Fruit fly (Drosophila melanogaster): ENCODE measurements around the gene CG34242.

The CG34242 gene

DNA sequence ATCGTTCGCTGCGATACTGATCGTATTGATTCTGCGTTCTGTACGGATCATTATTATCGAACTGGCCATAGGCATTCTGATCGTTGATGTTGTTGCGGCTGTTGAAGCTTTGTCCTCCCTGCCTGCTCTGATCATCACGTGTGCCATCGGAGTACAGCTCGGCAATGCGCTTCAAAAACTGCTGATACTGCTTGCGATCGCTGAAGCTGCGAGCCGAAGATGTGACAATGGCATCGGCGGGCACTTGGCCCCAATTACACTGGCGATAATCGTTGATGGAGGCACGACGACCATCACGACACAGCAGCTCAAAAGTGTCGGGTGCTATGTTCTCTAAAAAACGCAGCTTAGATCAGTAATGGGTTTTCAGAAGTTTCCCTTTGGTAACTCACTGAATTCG lies 1.6 kb upstream of the CG34242 start:
- TF ChIP-seq CG7045 (GFP tag; optimal IDR thresholded peaks at IDR 0.05) = no peak
- no peak for TF ChIP-seq Crg-1 (GFP tag; optimal IDR thresholded peaks at IDR 0.05)
- no peak for TF ChIP-seq CG1620 (GFP tag; optimal IDR thresholded peaks at IDR 0.05)
- no peak for TF ChIP-seq Mnt (GFP tag; optimal IDR thresholded peaks at IDR 0.05)
- no peak for TF ChIP-seq ovo (GFP tag; optimal IDR thresholded peaks at IDR 0.05)
- no peak for TF ChIP-seq cnc (optimal IDR thresholded peaks at IDR 0.05)
- no peak for TF ChIP-seq Clk (GFP tag; optimal IDR thresholded peaks at IDR 0.05)
- no peak for TF ChIP-seq kay (GFP tag; ENCODE audit: borderline replicate concordance)
- TF ChIP-seq bab1 (GFP tag; optimal IDR thresholded peaks at IDR 0.05) = no peak
- no peak for TF ChIP-seq CG5204 (GFP tag; optimal IDR thresholded peaks at IDR 0.05)
- no peak for TF ChIP-seq CG14711 (tag; optimal IDR thresholded peaks at IDR 0.05)
- TF ChIP-seq tj (GFP tag; optimal IDR thresholded peaks at IDR 0.05) = no peak
- no peak for TF ChIP-seq CG12768 (GFP tag; optimal IDR thresholded peaks at IDR 0.05)

DNA sequence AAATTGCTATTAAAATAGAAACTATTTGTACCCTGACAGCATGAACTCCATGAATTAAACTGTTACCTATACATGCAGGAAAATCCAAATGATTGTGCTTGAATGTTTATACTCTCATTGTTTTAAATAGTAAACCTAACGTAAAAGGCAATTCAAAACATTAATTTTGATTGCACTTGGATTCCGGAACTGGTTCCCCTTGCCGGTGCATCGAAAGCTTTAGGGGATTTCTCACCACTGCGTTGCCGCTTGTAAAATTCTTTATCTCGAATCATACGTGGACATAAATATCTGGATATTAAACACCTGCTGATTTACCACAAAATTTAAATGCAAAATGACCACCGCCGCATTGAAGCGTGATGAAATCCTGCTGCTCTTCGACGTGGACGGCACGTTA lies 522 bp downstream of the CG34242 start, which contains the start of gene Pmm2:
Gene Pmm2 (plus strand): TSS at position 273 of the 400 bp plus-strand sequence.
- TF ChIP-seq CG11617 (GFP tag; optimal IDR thresholded peaks at IDR 0.05) (no peak), Mnt (GFP tag; optimal IDR thresholded peaks at IDR 0.05) (peak; percentile 2)

DNA sequence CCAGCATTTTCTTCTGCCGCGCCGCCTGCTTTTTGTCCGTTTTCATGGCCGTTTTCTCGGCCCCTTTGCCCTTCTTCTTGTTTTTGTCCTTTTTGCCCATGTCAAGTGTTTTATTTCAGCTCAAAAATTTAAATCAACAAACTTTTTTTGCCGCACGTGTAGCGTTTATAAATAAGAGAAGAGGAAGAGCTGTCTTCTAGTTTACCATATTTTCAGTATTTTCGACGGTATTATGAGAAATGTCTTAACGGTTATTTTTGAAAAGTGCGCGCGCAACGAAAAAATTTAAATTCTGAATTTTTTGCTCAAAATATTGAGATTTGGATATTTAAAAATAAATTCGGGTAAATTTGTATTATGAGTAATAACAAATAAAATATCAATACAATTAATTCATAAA lies 3.3 kb downstream of the CG34242 start, which contains the start of gene CG4069:
Gene CG4069 (minus strand): TSS at position 193 of the 400 bp plus-strand sequence.
- TF ChIP-seq bab1 (GFP tag; optimal IDR thresholded peaks at IDR 0.05) (peak; percentile 12), CG7045 (GFP tag; optimal IDR thresholded peaks at IDR 0.05) (no peak), Mnt (GFP tag; optimal IDR thresholded peaks at IDR 0.05) (peak; percentile 94)

DNA sequence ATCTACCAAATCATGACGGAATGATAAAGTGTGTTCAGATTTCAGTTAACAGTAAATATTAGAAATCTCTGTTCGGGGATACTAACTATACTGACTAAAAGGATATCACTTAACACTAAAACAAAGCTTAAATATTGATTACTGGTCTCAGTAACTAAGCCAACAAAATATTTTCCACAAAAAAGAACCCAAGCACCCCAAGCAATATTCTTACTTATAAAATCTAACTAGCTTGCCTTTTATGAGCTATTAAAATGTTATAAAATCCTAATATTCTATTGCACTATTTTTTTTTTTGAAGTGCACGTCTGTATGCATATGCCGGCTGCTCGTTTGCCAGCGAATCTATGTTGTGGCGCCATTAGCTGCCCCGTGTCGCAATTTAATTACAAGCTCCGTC lies 15.7 kb downstream of the CG34242 start:
- TF ChIP-seq CG14711 (tag; optimal IDR thresholded peaks at IDR 0.05) = no peak
- no peak for TF ChIP-seq cic (GFP tag; optimal IDR thresholded peaks at IDR 0.05)
- no peak for TF ChIP-seq Clk (GFP tag; optimal IDR thresholded peaks at IDR 0.05)
- TF ChIP-seq Crg-1 (GFP tag; optimal IDR thresholded peaks at IDR 0.05) = no peak
- no peak for TF ChIP-seq pad (GFP tag; optimal IDR thresholded peaks at IDR 0.05)
- no peak for TF ChIP-seq CG7045 (GFP tag; optimal IDR thresholded peaks at IDR 0.05)
- TF ChIP-seq cnc (optimal IDR thresholded peaks at IDR 0.05) = no peak
- no peak for TF ChIP-seq CG12768 (GFP tag; optimal IDR thresholded peaks at IDR 0.05)
- no peak for TF ChIP-seq Hr96 (GFP tag; optimal IDR thresholded peaks at IDR 0.05)

DNA sequence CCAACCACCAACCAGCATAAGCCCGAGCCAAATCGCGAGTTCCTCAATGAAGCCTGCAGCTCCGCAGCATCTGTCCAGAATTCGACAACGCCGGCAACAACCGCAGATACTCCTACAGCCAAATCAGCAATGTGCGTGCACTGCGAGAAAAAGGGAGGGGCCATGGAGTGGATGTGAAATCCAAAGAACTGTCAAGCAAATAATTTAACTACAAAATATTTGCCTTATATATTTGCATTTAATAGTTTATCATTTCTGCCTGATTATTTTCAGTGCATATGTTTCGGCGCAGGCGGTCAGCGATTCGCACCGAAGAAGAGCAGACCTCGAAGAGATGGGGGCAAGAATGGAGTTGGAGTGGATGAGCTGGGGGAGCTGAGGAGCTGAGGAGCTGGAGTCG lies 17.9 kb downstream of the CG34242 start:
- TF ChIP-seq cnc (optimal IDR thresholded peaks at IDR 0.05) (no peak), pad (GFP tag; optimal IDR thresholded peaks at IDR 0.05) (no peak), CG14711 (tag; optimal IDR thresholded peaks at IDR 0.05) (no peak), kay (GFP tag; ENCODE audit: borderline replicate concordance) (no peak), CG1620 (GFP tag; optimal IDR thresholded peaks at IDR 0.05) (no peak), tj (GFP tag; optimal IDR thresholded peaks at IDR 0.05) (no peak), CG7101 (tag; optimal IDR thresholded peaks at IDR 0.05) (no peak), bab1 (GFP tag; optimal IDR thresholded peaks at IDR 0.05) (no peak), Crg-1 (GFP tag; optimal IDR thresholded peaks at IDR 0.05) (no peak), cic (GFP tag; optimal IDR thresholded peaks at IDR 0.05) (no peak), CG12768 (GFP tag; optimal IDR thresholded peaks at IDR 0.05) (no peak), CG33017 (tag; optimal IDR thresholded peaks at IDR 0.05) (no peak), ovo (GFP tag; optimal IDR thresholded peaks at IDR 0.05) (no peak)

DNA sequence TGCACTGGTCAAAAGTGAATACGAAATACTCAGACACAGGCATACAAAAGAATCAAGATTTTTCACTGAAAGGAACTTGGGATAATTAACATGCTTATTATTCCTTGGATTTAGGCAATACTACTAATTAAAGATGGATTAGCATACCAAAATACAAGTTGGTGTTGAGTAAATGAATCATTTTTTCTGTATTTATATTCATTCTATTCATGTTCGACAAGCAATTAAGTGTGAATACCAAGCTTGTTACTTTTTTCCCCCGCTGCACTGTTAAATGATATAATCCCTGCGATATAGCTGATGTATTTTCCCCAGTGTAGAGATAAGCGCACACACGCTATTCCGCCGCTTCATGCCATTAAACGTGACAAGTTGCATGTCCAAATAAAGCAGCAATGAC lies 23.9 kb downstream of the CG34242 start:
- TF ChIP-seq Hr96 (GFP tag; optimal IDR thresholded peaks at IDR 0.05) = no peak
- no peak for TF ChIP-seq Mnt (GFP tag; optimal IDR thresholded peaks at IDR 0.05)
- no peak for TF ChIP-seq CG11617 (GFP tag; optimal IDR thresholded peaks at IDR 0.05)
- TF ChIP-seq tj (GFP tag; optimal IDR thresholded peaks at IDR 0.05) = no peak
- TF ChIP-seq CG5204 (GFP tag; optimal IDR thresholded peaks at IDR 0.05) = no peak
- no peak for TF ChIP-seq kay (GFP tag; ENCODE audit: borderline replicate concordance)
- TF ChIP-seq CG7101 (tag; optimal IDR thresholded peaks at IDR 0.05) = no peak
- TF ChIP-seq ovo (GFP tag; optimal IDR thresholded peaks at IDR 0.05) = no peak
- TF ChIP-seq CG14711 (tag; optimal IDR thresholded peaks at IDR 0.05) = no peak
- TF ChIP-seq pad (GFP tag; optimal IDR thresholded peaks at IDR 0.05) = no peak
- TF ChIP-seq CG33017 (tag; optimal IDR thresholded peaks at IDR 0.05) = no peak
- TF ChIP-seq CG1620 (GFP tag; optimal IDR thresholded peaks at IDR 0.05) = no peak
- TF ChIP-seq cic (GFP tag; optimal IDR thresholded peaks at IDR 0.05) = no peak
- TF ChIP-seq bab1 (GFP tag; optimal IDR thresholded peaks at IDR 0.05) = no peak

DNA sequence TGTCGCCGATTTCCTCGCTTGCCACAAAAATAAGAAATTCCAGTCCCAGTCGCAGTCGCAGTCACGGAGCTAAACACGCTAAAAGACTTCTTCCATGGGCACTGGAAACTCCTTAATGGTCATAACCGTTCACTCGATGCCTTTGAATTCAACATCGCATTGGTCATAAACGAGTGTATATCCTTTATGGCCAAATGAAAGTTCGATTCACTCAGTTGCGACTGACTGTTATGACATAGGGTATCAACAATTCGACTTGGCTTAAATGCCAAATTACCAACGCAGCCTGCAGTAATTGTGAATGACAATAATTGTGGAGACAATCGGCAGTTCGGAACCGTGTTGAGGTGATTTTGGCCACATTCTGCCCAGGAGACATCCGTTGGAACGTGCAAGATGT lies 25.5 kb downstream of the CG34242 start:
- TF ChIP-seq bab1 (GFP tag; optimal IDR thresholded peaks at IDR 0.05) (no peak), cic (GFP tag; optimal IDR thresholded peaks at IDR 0.05) (no peak), CG12768 (GFP tag; optimal IDR thresholded peaks at IDR 0.05) (no peak), toe (GFP tag; optimal IDR thresholded peaks at IDR 0.05) (no peak), Crg-1 (GFP tag; optimal IDR thresholded peaks at IDR 0.05) (no peak), pad (GFP tag; optimal IDR thresholded peaks at IDR 0.05) (no peak), Clk (GFP tag; optimal IDR thresholded peaks at IDR 0.05) (no peak), CG11617 (GFP tag; optimal IDR thresholded peaks at IDR 0.05) (no peak), CG7101 (tag; optimal IDR thresholded peaks at IDR 0.05) (no peak), Hr96 (GFP tag; optimal IDR thresholded peaks at IDR 0.05) (no peak), CG33017 (tag; optimal IDR thresholded peaks at IDR 0.05) (no peak), CG1620 (GFP tag; optimal IDR thresholded peaks at IDR 0.05) (no peak)

All from whole organism, adult.